Fruit fly (Drosophila melanogaster) whole organism, pupa: ENCODE measurements around the gene Pyroxd1.

Source experiments
- CG15710 ChIP-seq: fragments of 200-800 bp; sonication (Bioruptor generic); optimal IDR thresholded peaks from 2 replicates; lab custom pipeline; 2018; ENCODE audit warnings: missing biosample characterization, mild to moderate bottlenecking, missing genetic modification characterization, moderate library complexity
- CG32121 ChIP-seq: fragments of 200-800 bp; sonication (Bioruptor generic); IDR thresholded peaks from 2 replicates; pipeline ENCODE4 v1.3.6; 2022; ENCODE audit warnings: missing biosample characterization, missing genetic modification characterization
- EcR ChIP-seq: fragments of 200-800 bp; sonication (Bioruptor generic); optimal IDR thresholded peaks from 3 replicates; lab custom pipeline; 2019; ENCODE audit warnings: missing biosample characterization, missing genetic modification characterization, mild to moderate bottlenecking, moderate library complexity, missing genetic modification reagents
- Ets98B ChIP-seq: fragments of 200-800 bp; sonication (Bioruptor generic); IDR thresholded peaks from 2 replicates; pipeline ENCODE4 v1.3.6; 2022; ENCODE audit warnings: missing biosample characterization, missing genetic modification characterization

- TF ChIP-seq CG32121 (no peak), EcR (GFP tag; lab: Kevin White, UChicago) (no peak), Ets98B (GFP tag; lab: Robert Waterston, UW) (peak; percentile 5; the same call in 1 of the 2 replicates), CG15710 (tag; lab: Kevin White, UChicago) (no peak)
These were observed 7.0 kb downstream of the Pyroxd1 start for dm6 chr2L:20098194-20098593.
